Fruit fly (Drosophila melanogaster) S2 (cell line): Measurements from ENCODE around the gene CG1307.

Experiments
- CG8478 ChIP-seq: fragments of >200 bp; optimal IDR thresholded peaks from 2 replicates; lab custom pipeline; 2018
- CTCF ChIP-seq, 2 experiments: fragments of >200 bp; optimal IDR thresholded peaks; 2 replicates each; lab custom pipeline; 2018

Gene CG1307

dm6 chr3R:6657278-6658246, at the start of gene CG1307, which contains the start of gene twr:
CG1307 (minus strand) TSS chr3R:6657442.
twr (plus strand) TSS chr3R:6657882.
- TF ChIP-seq CG8478 = no peak
- TF ChIP-seq CTCF (optimal IDR thresholded peaks at IDR 0.05; lab: Kevin White, UChicago) = peak; percentile 6 to 56

dm6 chr3R:6706327-6706726, 49.1 kb upstream of the CG1307 start:
- TF ChIP-seq CTCF (optimal IDR thresholded peaks at IDR 0.05; lab: Kevin White, UChicago) = peak; percentile 49 to 69
- no peak for TF ChIP-seq CG8478

- no peak for TF ChIP-seq CTCF (optimal IDR thresholded peaks at IDR 0.05; lab: Kevin White, UChicago)
- no peak for TF ChIP-seq CG8478
Observed at dm6 chr3R:6703784-6704183, 46.5 kb upstream of the CG1307 start, which contains the start of gene Ccp84Aa. Ccp84Aa (plus strand) TSS chr3R:6704084.

- no peak for TF ChIP-seq CTCF (optimal IDR thresholded peaks at IDR 0.05; lab: Kevin White, UChicago)
Observed at dm6 chr3R:6702777-6703176, 45.5 kb upstream of the CG1307 start, which contains the start of gene Ccp84Ab. Ccp84Ab (minus strand) TSS chr3R:6702877.

dm6 chr3R:6696221-6696749, 39.0 kb upstream of the CG1307 start, which contains the start of gene Ccp84Ac:
Ccp84Ac (minus strand) TSS chr3R:6696271.
- TF ChIP-seq CTCF (optimal IDR thresholded peaks at IDR 0.05; lab: Kevin White, UChicago) = no peak
- TF ChIP-seq CG8478 = no peak

- no peak for TF ChIP-seq CTCF (optimal IDR thresholded peaks at IDR 0.05; lab: Kevin White, UChicago)
Observed at dm6 chr3R:6692432-6692831, 35.2 kb upstream of the CG1307 start, which contains the start of gene Ccp84Ad. Ccp84Ad (plus strand) TSS chr3R:6692732.

dm6 chr3R:6691658-6692057, 34.4 kb upstream of the CG1307 start, which contains the start of gene Ccp84Ae:
Ccp84Ae (minus strand) TSS chr3R:6691758.
- TF ChIP-seq CG8478 (no peak), CTCF (optimal IDR thresholded peaks at IDR 0.05; lab: Kevin White, UChicago) (no peak)

dm6 chr3R:6690139-6690538, 32.9 kb upstream of the CG1307 start, which contains the start of gene Ccp84Af:
Ccp84Af (minus strand) TSS chr3R:6690239.
- no peak for TF ChIP-seq CTCF (optimal IDR thresholded peaks at IDR 0.05; lab: Kevin White, UChicago)

- TF ChIP-seq CTCF (optimal IDR thresholded peaks at IDR 0.05; lab: Kevin White, UChicago) = no peak
- TF ChIP-seq CG8478 = no peak
Observed at dm6 chr3R:6688160-6688559, 30.9 kb upstream of the CG1307 start.

dm6 chr3R:6687219-6687618, 30.0 kb upstream of the CG1307 start:
- TF ChIP-seq CTCF (optimal IDR thresholded peaks at IDR 0.05; lab: Kevin White, UChicago) = no peak
- TF ChIP-seq CG8478 = no peak

- no peak for TF ChIP-seq CTCF (optimal IDR thresholded peaks at IDR 0.05; lab: Kevin White, UChicago)
- no peak for TF ChIP-seq CG8478
Observed at dm6 chr3R:6686428-6686827, 29.2 kb upstream of the CG1307 start, which contains the start of gene Ccp84Ag. Ccp84Ag (plus strand) TSS chr3R:6686728.

dm6 chr3R:6684145-6684544, 26.9 kb upstream of the CG1307 start, which contains the start of gene Edg84A:
Edg84A (plus strand) TSS chr3R:6684445.
- TF ChIP-seq CG8478 (no peak), CTCF (optimal IDR thresholded peaks at IDR 0.05; lab: Kevin White, UChicago) (no peak)

- TF ChIP-seq CG8478 (no peak), CTCF (optimal IDR thresholded peaks at IDR 0.05; lab: Kevin White, UChicago) (peak; percentile 76 to 91)
Observed at dm6 chr3R:6683671-6684070, 26.4 kb upstream of the CG1307 start.

dm6 chr3R:6683135-6683534, 25.9 kb upstream of the CG1307 start:
- TF ChIP-seq CG8478 (no peak), CTCF (optimal IDR thresholded peaks at IDR 0.05; lab: Kevin White, UChicago) (peak in 1 of 2 experiments; percentile 16)

- TF ChIP-seq CTCF (optimal IDR thresholded peaks at IDR 0.05; lab: Kevin White, UChicago) (peak in 1 of 2 experiments; percentile 18), CG8478 (no peak)
Observed at dm6 chr3R:6678480-6678879, 21.2 kb upstream of the CG1307 start, which contains the start of gene lab. lab (minus strand) TSS chr3R:6678590.

dm6 chr3R:6674548-6674947, 17.3 kb upstream of the CG1307 start:
- TF ChIP-seq CTCF (optimal IDR thresholded peaks at IDR 0.05; lab: Kevin White, UChicago) (no peak), CG8478 (no peak)
